Worm (Caenorhabditis elegans): ENCODE measurements around the gene clec-133.

Gene clec-133

ce11 chrII:3579767-3580166, 1.5 kb downstream of the clec-133 start, which contains the start of gene clec-134:
Gene clec-134, plus strand, starts transcription at chrII:3580067.
- TF ChIP-seq lin-13 (tag; optimal IDR thresholded peaks at IDR 0.05) (no peak), snpc-4 (tag; optimal IDR thresholded peaks at IDR 0.05) (no peak)

ce11 chrII:3581752-3582151, 3.5 kb downstream of the clec-133 start, which contains the start of gene srh-59:
Gene srh-59, plus strand, starts transcription at chrII:3582052.
- TF ChIP-seq nhr-12 (tag; optimal IDR thresholded peaks at IDR 0.05) (no peak), nhr-76 (tag; optimal IDR thresholded peaks at IDR 0.05) (no peak), unc-62 (GFP tag; optimal IDR thresholded peaks at IDR 0.05) (no peak)

- no peak for TF ChIP-seq ceh-83 (GFP tag; optimal IDR thresholded peaks at IDR 0.05)
- no peak for TF ChIP-seq lsy-2 (tag; optimal IDR thresholded peaks at IDR 0.05)
- TF ChIP-seq bed-3 (GFP tag; optimal IDR thresholded peaks at IDR 0.05): no peak
- no peak for TF ChIP-seq ham-2 (GFP tag; optimal IDR thresholded peaks at IDR 0.05)
- no peak for TF ChIP-seq blmp-1 (tag; optimal IDR thresholded peaks at IDR 0.05)
- TF ChIP-seq nhr-12 (tag; optimal IDR thresholded peaks at IDR 0.05): no peak
- no peak for TF ChIP-seq unc-120 (tag; optimal IDR thresholded peaks at IDR 0.05; ENCODE audit: poor library complexity, severe bottlenecking)
- no peak for TF ChIP-seq sem-2 (GFP tag; optimal IDR thresholded peaks at IDR 0.05)
- TF ChIP-seq lin-32 (GFP tag; optimal IDR thresholded peaks at IDR 0.05): no peak
- TF ChIP-seq mls-2 (tag; optimal IDR thresholded peaks at IDR 0.05): no peak
- TF ChIP-seq ceh-43 (GFP tag; optimal IDR thresholded peaks at IDR 0.05): no peak
- TF ChIP-seq pha-4 (tag; optimal IDR thresholded peaks at IDR 0.05): no peak
- TF ChIP-seq nhr-28 (tag; optimal IDR thresholded peaks at IDR 0.05): no peak
- TF ChIP-seq zip-8 (tag; optimal IDR thresholded peaks at IDR 0.05): no peak
- no peak for TF ChIP-seq snpc-4 (tag; optimal IDR thresholded peaks at IDR 0.05)
- TF ChIP-seq cnd-1 (tag; optimal IDR thresholded peaks at IDR 0.05): no peak
- TF ChIP-seq hlh-1 (tag; optimal IDR thresholded peaks at IDR 0.05): no peak
- no peak for TF ChIP-seq mab-5 (tag; optimal IDR thresholded peaks at IDR 0.05)
- TF ChIP-seq nhr-76 (tag; optimal IDR thresholded peaks at IDR 0.05): no peak
These were observed 5.2 kb downstream of the clec-133 start, which contains the start of gene srh-60 for ce11 chrII:3583402-3583801. Gene srh-60, plus strand, starts transcription at chrII:3583702.

- no peak for TF ChIP-seq blmp-1 (tag; optimal IDR thresholded peaks at IDR 0.05)
- TF ChIP-seq nhr-28 (tag; optimal IDR thresholded peaks at IDR 0.05): no peak
- no peak for TF ChIP-seq cnd-1 (tag; optimal IDR thresholded peaks at IDR 0.05)
- TF ChIP-seq ceh-83 (GFP tag; optimal IDR thresholded peaks at IDR 0.05): no peak
- TF ChIP-seq lin-13 (tag; optimal IDR thresholded peaks at IDR 0.05): no peak
- no peak for TF ChIP-seq ces-1 (GFP tag; optimal IDR thresholded peaks at IDR 0.05)
- TF ChIP-seq hlh-1 (tag; optimal IDR thresholded peaks at IDR 0.05): no peak
- TF ChIP-seq ceh-39 (tag; optimal IDR thresholded peaks at IDR 0.05): no peak
- TF ChIP-seq tbx-8 (GFP tag; optimal IDR thresholded peaks at IDR 0.05): no peak
These were observed 17.1 kb downstream of the clec-133 start, which contains the start of gene Y49F6A.12 for ce11 chrII:3595339-3595738. Gene Y49F6A.12, plus strand, starts transcription at chrII:3595639.

- TF ChIP-seq unc-62 (GFP tag; optimal IDR thresholded peaks at IDR 0.05) (no peak), sem-2 (GFP tag; optimal IDR thresholded peaks at IDR 0.05) (no peak), nhr-237 (tag; optimal IDR thresholded peaks at IDR 0.05) (no peak), zip-8 (tag; optimal IDR thresholded peaks at IDR 0.05) (no peak), ham-2 (GFP tag; optimal IDR thresholded peaks at IDR 0.05) (no peak), hlh-1 (tag; optimal IDR thresholded peaks at IDR 0.05) (no peak), ceh-83 (GFP tag; optimal IDR thresholded peaks at IDR 0.05) (no peak), nhr-12 (tag; optimal IDR thresholded peaks at IDR 0.05) (no peak), mls-2 (tag; optimal IDR thresholded peaks at IDR 0.05) (no peak)
These were observed 20.5 kb downstream of the clec-133 start, which contains the start of gene Y49F6A.11 for ce11 chrII:3598721-3599120. Gene Y49F6A.11, minus strand, starts transcription at chrII:3598821.

- TF ChIP-seq ceh-43 (GFP tag; optimal IDR thresholded peaks at IDR 0.05): no peak
- TF ChIP-seq cnd-1 (tag; optimal IDR thresholded peaks at IDR 0.05): no peak
- TF ChIP-seq zip-8 (tag; optimal IDR thresholded peaks at IDR 0.05): no peak
- TF ChIP-seq lin-32 (GFP tag; optimal IDR thresholded peaks at IDR 0.05): no peak
- TF ChIP-seq lin-13 (tag; optimal IDR thresholded peaks at IDR 0.05): no peak
- no peak for TF ChIP-seq ceh-83 (GFP tag; optimal IDR thresholded peaks at IDR 0.05)
- TF ChIP-seq blmp-1 (tag; optimal IDR thresholded peaks at IDR 0.05): no peak
- no peak for TF ChIP-seq lsy-2 (tag; optimal IDR thresholded peaks at IDR 0.05)
- TF ChIP-seq nhr-2 (tag; optimal IDR thresholded peaks at IDR 0.05): no peak
- TF ChIP-seq nhr-237 (tag; optimal IDR thresholded peaks at IDR 0.05): no peak
- TF ChIP-seq unc-62 (GFP tag; optimal IDR thresholded peaks at IDR 0.05): no peak
- no peak for TF ChIP-seq unc-39 (tag; optimal IDR thresholded peaks at IDR 0.05)
- TF ChIP-seq bed-3 (GFP tag; optimal IDR thresholded peaks at IDR 0.05): no peak
These were observed 26.4 kb downstream of the clec-133 start for ce11 chrII:3604578-3604977.

Data from whole organism, mixed stage, embryonic.